Worm (Caenorhabditis elegans): ENCODE measurements around the gene ugt-4.

Gene ugt-4

ce11 chrV:12797992-12798391, 2.9 kb upstream of the ugt-4 start, which contains the start of gene ugt-6:
Gene ugt-6 (minus strand): TSS chrV:12798224.
- TF ChIP-seq F10E7.11 (tag; optimal IDR thresholded peaks at IDR 0.05) (no peak), Y79H2A.3 (GFP tag; conservative IDR thresholded peaks at IDR 0.05) (no peak), him-1 (tag; optimal IDR thresholded peaks at IDR 0.05) (no peak), tbp1 (GFP tag; optimal IDR thresholded peaks at IDR 0.05) (no peak), gei-17 (GFP tag; optimal IDR thresholded peaks at IDR 0.05) (no peak), lin-26 (GFP tag; IDR thresholded peaks at IDR 0.05) (no peak), B0035.1 (tag; optimal IDR thresholded peaks at IDR 0.05) (no peak), ceh-40 (GFP tag; IDR thresholded peaks at IDR 0.05) (no peak), F37B4.10 (GFP tag; IDR thresholded peaks at IDR 0.05) (no peak), attf-6 (GFP tag; IDR thresholded peaks at IDR 0.05) (no peak), dox-1 (GFP tag; IDR thresholded peaks at IDR 0.05) (no peak), F52B5.7 (tag; optimal IDR thresholded peaks at IDR 0.05) (no peak), lin-35 (GFP tag; optimal IDR thresholded peaks at IDR 0.05) (no peak), zfh-2 (GFP tag; conservative IDR thresholded peaks at IDR 0.05) (no peak), lir-1 (GFP tag; conservative IDR thresholded peaks at IDR 0.05) (no peak), madf-10 (tag; optimal IDR thresholded peaks at IDR 0.05) (no peak), ceh-79 (tag; optimal IDR thresholded peaks at IDR 0.05) (no peak), atf-7 (tag; optimal IDR thresholded peaks at IDR 0.05) (no peak), xnd-1 (tag; optimal IDR thresholded peaks at IDR 0.05) (no peak), tlf-1 (GFP tag; optimal IDR thresholded peaks at IDR 0.05) (no peak)

- TF ChIP-seq Y53G8AR.9 (GFP tag; conservative IDR thresholded peaks at IDR 0.05) (no peak), atf-7 (tag; optimal IDR thresholded peaks at IDR 0.05) (peak; percentile 33), Y56A3A.18 (GFP tag; IDR thresholded peaks at IDR 0.05) (no peak), T26A5.8 (tag; optimal IDR thresholded peaks at IDR 0.05) (no peak), nhr-80 (tag; optimal IDR thresholded peaks at IDR 0.05) (peak; percentile 86), bed-1 (GFP tag; IDR thresholded peaks at IDR 0.05) (no peak), madf-3 (GFP tag; IDR thresholded peaks at IDR 0.05) (no peak), ceh-27 (GFP tag; optimal IDR thresholded peaks at IDR 0.05) (no peak), let-607 (tag; optimal IDR thresholded peaks at IDR 0.05) (peak; percentile 62 to 80)
Observed at ce11 chrV:12796908-12797490, 1.9 kb upstream of the ugt-4 start.

- TF ChIP-seq B0336.3 (GFP tag; IDR thresholded peaks at IDR 0.05), result no peak
- no peak for TF ChIP-seq sdz-38 (tag; optimal IDR thresholded peaks at IDR 0.05)
- no peak for TF ChIP-seq hlh-26 (GFP tag; conservative IDR thresholded peaks at IDR 0.05)
- TF ChIP-seq F33H1.4 (GFP tag; IDR thresholded peaks at IDR 0.05), result no peak
- no peak for TF ChIP-seq zfh-2 (GFP tag; conservative IDR thresholded peaks at IDR 0.05)
- TF ChIP-seq somi-1 (GFP tag; optimal IDR thresholded peaks at IDR 0.05), result no peak
- TF ChIP-seq hsf-1 (GFP tag; IDR thresholded peaks at IDR 0.05), result no peak
- no peak for TF ChIP-seq hrde-1 (tag; optimal IDR thresholded peaks at IDR 0.05; ENCODE audit: borderline replicate concordance)
- no peak for TF ChIP-seq nfya-1 (tag; optimal IDR thresholded peaks at IDR 0.05; ENCODE audit: borderline replicate concordance, insufficient read depth)
- no peak for TF ChIP-seq ztf-26 (tag; optimal IDR thresholded peaks at IDR 0.05)
- TF ChIP-seq lin-26 (GFP tag; IDR thresholded peaks at IDR 0.05), result no peak
- no peak for TF ChIP-seq ztf-6 (GFP tag; IDR thresholded peaks at IDR 0.05)
- TF ChIP-seq lag-1 (GFP tag; IDR thresholded peaks at IDR 0.05), result no peak
- TF ChIP-seq snpc-1.3 (tag; optimal IDR thresholded peaks at IDR 0.05; ENCODE audit: insufficient read depth), result no peak
Observed at ce11 chrV:12795927-12796326, 791 bp upstream of the ugt-4 start.
